Fruit fly (Drosophila melanogaster): ENCODE results near the gene CG3345.

The CG3345 gene

dm6 chr2L:285596-286023, 16.7 kb downstream of the CG3345 start (continued):
- TF ChIP-seq Med (GFP tag) = peak; percentile 94
- TF ChIP-seq CG2120 (GFP tag; optimal IDR thresholded peaks at IDR 0.05) = peak; percentile 71
- TF ChIP-seq CG11456 (GFP tag; IDR thresholded peaks at IDR 0.05) = 0 out of 3 replicates have a peak, but pooled peaks have one; percentile 68
- TF ChIP-seq Rfx (GFP tag; IDR thresholded peaks at IDR 0.05) = peak; percentile 75
- TF ChIP-seq CG10267 (tag; optimal IDR thresholded peaks at IDR 0.05) = peak; percentile 59
- no peak for TF ChIP-seq cad (GFP tag; optimal IDR thresholded peaks at IDR 0.05)
- peak; percentile 63 for TF ChIP-seq YL-1 (GFP tag; optimal IDR thresholded peaks at IDR 0.05)
- no peak for TF ChIP-seq Ets65A (GFP tag)
- TF ChIP-seq CG11723 (GFP tag; optimal IDR thresholded peaks at IDR 0.05) = no peak
- TF ChIP-seq dimm (GFP tag; IDR thresholded peaks at IDR 0.05) = no peak
- peak; percentile 34 for TF ChIP-seq CG16863 (GFP tag; optimal IDR thresholded peaks at IDR 0.05)
- TF ChIP-seq caup (GFP tag; optimal IDR thresholded peaks at IDR 0.05; ENCODE audit: severe bottlenecking) = peak; percentile 71
- peak; percentile 54 for TF ChIP-seq tap (tag; optimal IDR thresholded peaks at IDR 0.05)
- TF ChIP-seq bowl (GFP tag; IDR thresholded peaks at IDR 0.05) = no peak
- peak; percentile 47 to 56 for TF ChIP-seq Hr51 (GFP tag; optimal IDR thresholded peaks at IDR 0.05)
- peak; percentile 1 for TF ChIP-seq oc (tag; optimal IDR thresholded peaks at IDR 0.05)
- no peak for TF ChIP-seq CG4730 (GFP tag; IDR thresholded peaks at IDR 0.05)
- peak; percentile 26; the same call in 1 of the 3 replicates for TF ChIP-seq CG34224 (GFP tag; IDR thresholded peaks at IDR 0.05; ENCODE audit: partially characterized antibody)
- TF ChIP-seq stwl (tag; optimal IDR thresholded peaks at IDR 0.05) = peak; percentile 77
- TF ChIP-seq PHDP (tag; optimal IDR thresholded peaks at IDR 0.05) = peak; percentile 70
- peak; percentile 91 for TF ChIP-seq CG31365 (tag; optimal IDR thresholded peaks at IDR 0.05)
- no peak for TF ChIP-seq CG7963 (GFP tag; IDR thresholded peaks at IDR 0.05; ENCODE audit: partially characterized antibody)
- TF ChIP-seq repo (GFP tag; optimal IDR thresholded peaks at IDR 0.05) = no peak
- no peak for TF ChIP-seq dati (GFP tag; IDR thresholded peaks at IDR 0.05)
- TF ChIP-seq cas (GFP tag; IDR thresholded peaks at IDR 0.05) = no peak
- TF ChIP-seq fd96Cb (tag; optimal IDR thresholded peaks at IDR 0.05) = peak; percentile 22
- TF ChIP-seq pfk (GFP tag; optimal IDR thresholded peaks at IDR 0.05) = peak; percentile 4
- TF ChIP-seq CG2199 (GFP tag; IDR thresholded peaks at IDR 0.05) = 0 out of 3 replicates have a peak, but pooled peaks have one; percentile 18
- TF ChIP-seq CG11398 (GFP tag; optimal IDR thresholded peaks at IDR 0.05) = no peak
- TF ChIP-seq trh (GFP tag; optimal IDR thresholded peaks at IDR 0.05) = no peak
- TF ChIP-seq Lhr (GFP tag; optimal IDR thresholded peaks at IDR 0.05) = peak; percentile 50
- no peak for TF ChIP-seq mld (GFP tag; IDR thresholded peaks at IDR 0.05; ENCODE audit: partially characterized antibody)
- no peak for TF ChIP-seq Hr78 (GFP tag; optimal IDR thresholded peaks at IDR 0.05)
- TF ChIP-seq z (GFP tag; IDR thresholded peaks at IDR 0.05) = 0 out of 3 replicates have a peak, but pooled peaks have one; percentile 24
- peak; percentile 41; the same call in 1 of the 2 replicates for TF ChIP-seq CG13287 (GFP tag; IDR thresholded peaks at IDR 0.05; ENCODE audit: partially characterized antibody)
- TF ChIP-seq E2f1 (GFP tag; IDR thresholded peaks at IDR 0.05) = no peak
- TF ChIP-seq Kr (GFP tag; optimal IDR thresholded peaks at IDR 0.05) = no peak
- TF ChIP-seq sqz (GFP tag; optimal IDR thresholded peaks at IDR 0.05) = no peak
- TF ChIP-seq prd (optimal IDR thresholded peaks at IDR 0.05) = no peak
- TF ChIP-seq prd (GFP tag; IDR thresholded peaks at IDR 0.05) = no peak
- no peak for TF ChIP-seq B-H1 (GFP tag; IDR thresholded peaks at IDR 0.05)
- peak; percentile 42 for TF ChIP-seq az2 (GFP tag; optimal IDR thresholded peaks at IDR 0.05)
- no peak for TF ChIP-seq CkIIα-i1 (GFP tag; IDR thresholded peaks at IDR 0.05)
- no peak for TF ChIP-seq CG7928 (GFP tag; optimal IDR thresholded peaks at IDR 0.05)
- peak; percentile 65; the same call in 1 of the 2 replicates for TF ChIP-seq sob (GFP tag; IDR thresholded peaks at IDR 0.05)
- TF ChIP-seq CG9609 (GFP tag; optimal IDR thresholded peaks at IDR 0.05) = no peak
- TF ChIP-seq CG3838 (GFP tag; optimal IDR thresholded peaks at IDR 0.05) = no peak
- no peak for TF ChIP-seq Abd-B (GFP tag; optimal IDR thresholded peaks at IDR 0.05)
- peak; percentile 48 for TF ChIP-seq CG9817 (tag; optimal IDR thresholded peaks at IDR 0.05)
- peak; percentile 85 for TF ChIP-seq gfzf (GFP tag; optimal IDR thresholded peaks at IDR 0.05)
